Worm (Caenorhabditis elegans): Measurements from ENCODE around the gene F58A4.2.

Gene F58A4.2

DNA sequence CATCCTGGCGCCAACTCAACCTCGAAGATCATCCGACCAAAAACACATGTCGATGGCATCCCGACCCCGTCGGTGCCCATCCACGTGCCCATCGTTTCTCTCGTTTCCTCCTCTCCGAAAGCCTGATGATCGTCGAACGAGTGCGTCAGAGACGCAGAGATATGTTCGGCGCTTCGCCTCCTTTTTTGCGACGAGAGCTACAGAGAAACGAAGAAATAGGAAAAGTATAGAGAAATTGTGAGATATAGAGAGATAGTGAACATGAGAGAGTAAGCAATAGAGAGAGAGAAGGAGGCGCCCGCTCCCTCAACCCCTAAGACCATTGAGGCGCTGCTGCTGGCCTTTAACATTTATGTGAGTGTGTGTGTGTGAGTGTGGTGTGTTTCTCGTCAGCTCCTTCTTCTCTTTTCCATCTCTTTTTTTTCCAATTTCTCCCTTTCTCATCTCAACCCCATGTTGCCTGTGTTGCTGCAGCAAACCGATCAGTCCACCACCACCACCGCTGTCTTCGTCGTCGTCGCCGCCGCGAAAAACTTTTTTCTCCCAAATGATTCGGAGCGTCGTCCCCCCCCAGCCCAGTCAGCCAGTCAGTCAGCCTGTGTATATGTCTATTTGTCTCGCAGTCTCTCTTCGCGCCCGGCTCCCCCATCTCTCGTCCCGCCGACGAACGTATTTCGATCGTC lies 18.7 kb upstream of the F58A4.2 start, which contains the start of gene hlh-11:
Gene hlh-11 (plus strand): TSS at position 633 of the 683 bp plus-strand sequence.
- TF ChIP-seq tlp-1 (tag; optimal IDR thresholded peaks at IDR 0.05) = no peak
- no peak for TF ChIP-seq hlh-17 (GFP tag; optimal IDR thresholded peaks at IDR 0.05; ENCODE audit: borderline replicate concordance)
- no peak for TF ChIP-seq Y116A8C.19 (tag; optimal IDR thresholded peaks at IDR 0.05; ENCODE audit: borderline replicate concordance)
- TF ChIP-seq dpl-1 (GFP tag; optimal IDR thresholded peaks at IDR 0.05) = peak; percentile 57 to 68 (median 67)
- TF ChIP-seq swsn-7 (tag; optimal IDR thresholded peaks at IDR 0.05) = peak; percentile 95
- peak; percentile 44 for TF ChIP-seq zip-4 (GFP tag; optimal IDR thresholded peaks at IDR 0.05)
- peak; percentile 88 for TF ChIP-seq jun-1 (tag; optimal IDR thresholded peaks at IDR 0.05)
- peak; percentile 65 for TF ChIP-seq isw-1 (GFP tag; IDR thresholded peaks at IDR 0.05)
- peak; percentile 81 for TF ChIP-seq unc-86 (tag; optimal IDR thresholded peaks at IDR 0.05)
- TF ChIP-seq irx-1 (tag; optimal IDR thresholded peaks at IDR 0.05) = peak; percentile 72
- no peak for TF ChIP-seq hpl-2 (GFP tag; optimal IDR thresholded peaks at IDR 0.05)
- TF ChIP-seq fos-1 (tag; optimal IDR thresholded peaks at IDR 0.05) = peak; percentile 58
- peak; percentile 33 for TF ChIP-seq aly-2 (tag; optimal IDR thresholded peaks at IDR 0.05)
- TF ChIP-seq unc-98 (GFP tag; IDR thresholded peaks at IDR 0.05) = no peak
- no peak for TF ChIP-seq unc-62 (GFP tag; optimal IDR thresholded peaks at IDR 0.05)
- peak; percentile 84 for TF ChIP-seq C16A3.4 (tag; optimal IDR thresholded peaks at IDR 0.05)
- TF ChIP-seq lin-35 (GFP tag; optimal IDR thresholded peaks at IDR 0.05) = peak; percentile 69 to 71
- peak; percentile 98 for TF ChIP-seq nhr-71 (tag; optimal IDR thresholded peaks at IDR 0.05)
- TF ChIP-seq unc-130 (tag; optimal IDR thresholded peaks at IDR 0.05) = peak; percentile 58
- no peak for TF ChIP-seq ama-1 (optimal IDR thresholded peaks at IDR 0.05)
- peak; percentile 0 for TF ChIP-seq ceh-90 (tag; optimal IDR thresholded peaks at IDR 0.05)
- peak; percentile 99 for TF ChIP-seq lin-14 (GFP tag; optimal IDR thresholded peaks at IDR 0.05)
- peak; percentile 47 for TF ChIP-seq ceh-8 (GFP tag; optimal IDR thresholded peaks at IDR 0.05)
- TF ChIP-seq nhr-76 (tag; optimal IDR thresholded peaks at IDR 0.05) = no peak
- peak; percentile 2 for TF ChIP-seq lin-39 (tag; optimal IDR thresholded peaks at IDR 0.05)
- peak; percentile 41 for TF ChIP-seq aha-1 (tag; optimal IDR thresholded peaks at IDR 0.05)
- TF ChIP-seq nhr-77 (tag; optimal IDR thresholded peaks at IDR 0.05) = peak; percentile 92
- TF ChIP-seq skn-1 (tag; optimal IDR thresholded peaks at IDR 0.05) = peak; percentile 71
- TF ChIP-seq snu-23 (GFP tag; optimal IDR thresholded peaks at IDR 0.05) = peak; percentile 98
- TF ChIP-seq elt-3 (tag; optimal IDR thresholded peaks at IDR 0.05) = peak in 4 of 6 experiments; percentile 40 to 75 (median 55)
- peak; percentile 81 for TF ChIP-seq lin-13 (GFP tag; optimal IDR thresholded peaks at IDR 0.05)
- peak; percentile 85 for TF ChIP-seq nhr-90 (tag; optimal IDR thresholded peaks at IDR 0.05; ENCODE audit: poor library complexity)
- TF ChIP-seq nhr-12 (tag; optimal IDR thresholded peaks at IDR 0.05) = no peak
- TF ChIP-seq unc-30 (tag; optimal IDR thresholded peaks at IDR 0.05) = no peak
- TF ChIP-seq nhr-11 (tag; optimal IDR thresholded peaks at IDR 0.05) = peak; percentile 79
- TF ChIP-seq fkh-8 (tag; optimal IDR thresholded peaks at IDR 0.05) = peak; percentile 90
- peak; percentile 86 to 99 for TF ChIP-seq mdl-1 (tag; optimal IDR thresholded peaks at IDR 0.05)
- no peak for TF ChIP-seq vab-15 (tag; optimal IDR thresholded peaks at IDR 0.05)
- peak; percentile 72 for TF ChIP-seq fkh-4 (tag; optimal IDR thresholded peaks at IDR 0.05; ENCODE audit: borderline replicate concordance)
- peak; percentile 77 for TF ChIP-seq xbp-1 (tag; optimal IDR thresholded peaks at IDR 0.05)
- no peak for TF ChIP-seq efl-3 (GFP tag; optimal IDR thresholded peaks at IDR 0.05)
- TF ChIP-seq zag-1 (tag; optimal IDR thresholded peaks at IDR 0.05) = peak; percentile 87
- peak; percentile 81 for TF ChIP-seq blmp-1 (tag; optimal IDR thresholded peaks at IDR 0.05)
- peak; percentile 67 to 94 for TF ChIP-seq egl-27 (tag; optimal IDR thresholded peaks at IDR 0.05)
- TF ChIP-seq nhr-47 (tag; optimal IDR thresholded peaks at IDR 0.05) = peak; percentile 93
- TF ChIP-seq lin-15B (tag; optimal IDR thresholded peaks at IDR 0.05) = peak; percentile 38
- peak; percentile 50 for TF ChIP-seq snpc-4 (tag; optimal IDR thresholded peaks at IDR 0.05)
- peak; percentile 82 to 93 for TF ChIP-seq lsy-2 (tag; optimal IDR thresholded peaks at IDR 0.05)
- peak; percentile 28 for TF ChIP-seq grh-1 (GFP tag; IDR thresholded peaks at IDR 0.05)
- peak; percentile 41 for TF ChIP-seq F16B12.6 (tag; optimal IDR thresholded peaks at IDR 0.05)
- peak; percentile 51 for TF ChIP-seq egl-13 (tag; optimal IDR thresholded peaks at IDR 0.05)
- peak; percentile 92 for TF ChIP-seq ztf-4 (tag; optimal IDR thresholded peaks at IDR 0.05)

Data from whole organism, L1 larva.